Worm (Caenorhabditis elegans): ENCODE results near the gene ZK1251.3.

DNA sequence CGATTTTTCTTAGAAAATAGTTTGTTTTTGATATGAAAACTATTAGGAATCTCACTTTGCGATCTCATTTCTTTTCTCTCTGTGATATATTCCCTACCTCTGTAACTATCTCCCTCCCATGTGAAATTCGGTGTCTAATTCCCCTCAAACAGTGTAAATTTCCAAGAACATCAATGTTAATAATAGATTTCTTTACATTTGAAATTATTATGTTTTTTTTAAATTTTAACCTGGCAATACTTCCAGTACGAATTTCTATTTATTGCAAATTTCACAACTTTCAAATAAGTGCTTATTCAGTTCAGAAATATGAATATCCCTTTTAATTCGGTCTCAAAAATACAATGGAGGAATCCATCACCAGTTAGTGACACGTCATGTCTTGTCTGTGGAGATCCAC, 44.9 kb downstream of the ZK1251.3 start, which contains the start of gene nhr-100:
- no peak for TF ChIP-seq klf-2 (GFP tag; conservative IDR thresholded peaks at IDR 0.05)
- TF ChIP-seq flt-1 (GFP tag; IDR thresholded peaks at IDR 0.05) = no peak
- TF ChIP-seq ref-1 (GFP tag; conservative IDR thresholded peaks at IDR 0.05) = no peak
- TF ChIP-seq tab-1 (GFP tag; IDR thresholded peaks at IDR 0.05) = no peak
- no peak for TF ChIP-seq ztf-23 (GFP tag; IDR thresholded peaks at IDR 0.05)
- no peak for TF ChIP-seq cog-1 (tag; optimal IDR thresholded peaks at IDR 0.05)

All from whole organism, midembryonic.